Worm (Caenorhabditis elegans): ENCODE measurements around the gene srz-61.
"Not testable (repeated sequence)": the region's sequence is repeated elsewhere in the genome, so short reads cannot be mapped to it uniquely, and the experiment has no call there.

ce11 chrIV:16307925-16308324 lies 13.0 kb upstream of the srz-61 start, which contains the start of gene rac-2:
- not testable (repeated sequence) for TF ChIP-seq hlh-30 (tag; optimal IDR thresholded peaks at IDR 0.05; ENCODE audit: insufficient read depth); nfya-1 (tag; optimal IDR thresholded peaks at IDR 0.05); pha-4 (tag; optimal IDR thresholded peaks at IDR 0.05); pha-2 (tag; optimal IDR thresholded peaks at IDR 0.05)

Data from whole organism, late embryonic.